Worm (Caenorhabditis elegans) whole organism, L1 larva: ENCODE data around the gene fbxa-95.

ENCODE experiments used
- C34B4.2 ChIP-seq: sonication (generic microtip); optimal IDR thresholded peaks from 2 replicates; lab custom pipeline; 2017; ENCODE audit warnings: mild to moderate bottlenecking, missing genetic modification characterization, missing compliant biosample characterization
- alr-1 ChIP-seq: fragments of 200-800 bp; sonication (Bioruptor generic); optimal IDR thresholded peaks from 2 replicates; lab custom pipeline; 2018; ENCODE audit warnings: borderline replicate concordance, mild to moderate bottlenecking, missing genetic modification characterization, missing compliant biosample characterization
- aly-2 ChIP-seq: fragments of 150-350 bp; optimal IDR thresholded peaks from 2 replicates; lab custom pipeline; 2014; ENCODE audit warnings: missing biosample characterization, missing genetic modification characterization
- blmp-1 ChIP-seq: fragments of 150-350 bp; optimal IDR thresholded peaks from 2 replicates; lab custom pipeline; 2014; ENCODE audit warnings: missing biosample characterization, missing genetic modification characterization
- ceh-82 ChIP-seq, 3 experiments: fragments of 150-350 bp in 1 of 3; sonication (generic microtip) in 2 of 3; optimal IDR thresholded peaks; 2 replicates each; lab custom pipeline; 2014 to 2017; ENCODE audit warnings: missing biosample characterization in 3 of 3, missing genetic modification characterization in 3 of 3
- ceh-88 ChIP-seq: fragments of 200-800 bp; sonication (Bioruptor generic); IDR thresholded peaks from 2 replicates; pipeline ENCODE4 v1.3.6; 2022; ENCODE audit warnings: missing genetic modification characterization, missing compliant biosample characterization
- ceh-90 ChIP-seq: sonication (generic microtip); optimal IDR thresholded peaks from 2 replicates; lab custom pipeline; 2016; ENCODE audit warnings: missing genetic modification characterization, missing compliant biosample characterization
- dsc-1 ChIP-seq: sonication (generic microtip); optimal IDR thresholded peaks from 2 replicates; lab custom pipeline; 2016; ENCODE audit warnings: mild to moderate bottlenecking, missing genetic modification characterization, missing compliant biosample characterization
- efl-1 ChIP-seq, 4 experiments: fragments of 150-350 bp; optimal IDR thresholded peaks in 3 of 4; peaks in 1 of 4; 1 replicate in 1 of 4; 2 replicates in 3 of 4; lab custom pipeline; 2014; ENCODE audit warnings: missing biosample characterization in 2 of 4, missing genetic modification characterization in 2 of 4, missing genetic modification reagents in 2 of 4
- efl-3 ChIP-seq: fragments of 200-800 bp; sonication (Bioruptor generic); optimal IDR thresholded peaks from 2 replicates; lab custom pipeline; 2018; ENCODE audit warnings: mild to moderate bottlenecking, missing genetic modification characterization, missing compliant biosample characterization
- fkh-10 ChIP-seq: sonication (generic microtip); optimal IDR thresholded peaks from 2 replicates; lab custom pipeline; 2017; ENCODE audit warnings: missing biosample characterization, missing genetic modification reagents, missing genetic modification characterization
- fkh-4 ChIP-seq: sonication (generic microtip); optimal IDR thresholded peaks from 2 replicates; lab custom pipeline; 2016; ENCODE audit warnings: missing compliant biosample characterization, missing genetic modification characterization, borderline replicate concordance
- fkh-8 ChIP-seq: sonication (generic microtip); optimal IDR thresholded peaks from 2 replicates; lab custom pipeline; 2016; ENCODE audit warnings: mild to moderate bottlenecking, missing genetic modification characterization, missing compliant biosample characterization
- grh-1 ChIP-seq: fragments of 200-800 bp; sonication (Bioruptor generic); IDR thresholded peaks from 2 replicates; pipeline ENCODE4 v1.3.6; 2022; ENCODE audit warnings: missing genetic modification reagents, missing genetic modification characterization, missing compliant biosample characterization
- lin-14 ChIP-seq: fragments of 200-800 bp; sonication (Bioruptor generic); optimal IDR thresholded peaks from 2 replicates; lab custom pipeline; 2018; ENCODE audit warnings: mild to moderate bottlenecking, missing genetic modification characterization, moderate library complexity, missing compliant biosample characterization
- lin-35 ChIP-seq, 2 experiments: fragments of 150-350 bp; optimal IDR thresholded peaks; 2 replicates each; lab custom pipeline; 2014; ENCODE audit warnings: missing biosample characterization in 2 of 2, missing genetic modification characterization in 2 of 2, missing genetic modification reagents in 2 of 2
- lsy-2 ChIP-seq, 2 experiments: fragments of 150-350 bp; optimal IDR thresholded peaks; 2 replicates each; lab custom pipeline; 2014; ENCODE audit warnings: missing biosample characterization in 2 of 2, missing genetic modification characterization in 2 of 2
- mab-9 ChIP-seq: fragments of 200-800 bp; sonication (Bioruptor generic); IDR thresholded peaks from 2 replicates; pipeline ENCODE4 v1.3.6; 2022; ENCODE audit warnings: missing genetic modification reagents, missing genetic modification characterization, missing compliant biosample characterization
- mdl-1 ChIP-seq, 2 experiments: fragments of 150-350 bp; optimal IDR thresholded peaks; 2 replicates each; lab custom pipeline; 2014 to 2017; ENCODE audit warnings: missing biosample characterization in 2 of 2, missing genetic modification characterization in 2 of 2, inconsistent platforms in 1 of 2
- nhr-11 ChIP-seq: fragments of 150-350 bp; optimal IDR thresholded peaks from 2 replicates; lab custom pipeline; 2014; ENCODE audit warnings: missing biosample characterization, missing genetic modification characterization
- nhr-12 ChIP-seq: sonication (generic microtip); optimal IDR thresholded peaks from 2 replicates; lab custom pipeline; 2017; ENCODE audit warnings: missing biosample characterization, missing genetic modification characterization
- nhr-20 ChIP-seq: sonication (generic microtip); optimal IDR thresholded peaks from 2 replicates; lab custom pipeline; 2016; ENCODE audit warnings: mild to moderate bottlenecking, missing genetic modification characterization, missing compliant biosample characterization
- nhr-71 ChIP-seq: sonication (generic microtip); optimal IDR thresholded peaks from 2 replicates; lab custom pipeline; 2016; ENCODE audit warnings: mild to moderate bottlenecking, missing genetic modification characterization, moderate library complexity, missing compliant biosample characterization
- nhr-84 ChIP-seq: sonication (generic microtip); optimal IDR thresholded peaks from 2 replicates; lab custom pipeline; 2017; ENCODE audit warnings: missing biosample characterization, missing genetic modification characterization
- pax-3 ChIP-seq: fragments of 200-800 bp; sonication (Bioruptor generic); optimal IDR thresholded peaks from 2 replicates; lab custom pipeline; 2018; ENCODE audit warnings: mild to moderate bottlenecking, missing genetic modification characterization, moderate library complexity, missing compliant biosample characterization
- pqm-1 ChIP-seq: sonication (generic microtip); optimal IDR thresholded peaks from 3 replicates; lab custom pipeline; 2017; ENCODE audit warnings: missing biosample characterization, missing genetic modification characterization
- rnt-1 ChIP-seq: sonication (generic microtip); optimal IDR thresholded peaks from 2 replicates; lab custom pipeline; 2016; ENCODE audit warnings: mild to moderate bottlenecking, missing genetic modification characterization, moderate library complexity, missing compliant biosample characterization
- skn-1 ChIP-seq: fragments of 150-350 bp; optimal IDR thresholded peaks from 2 replicates; lab custom pipeline; 2014; ENCODE audit warnings: missing biosample characterization, missing genetic modification characterization
- snpc-4 ChIP-seq: fragments of 150-350 bp; optimal IDR thresholded peaks from 2 replicates; lab custom pipeline; 2014; ENCODE audit warnings: missing biosample characterization, missing genetic modification characterization
- sox-4 ChIP-seq: sonication (generic microtip); optimal IDR thresholded peaks from 2 replicates; lab custom pipeline; 2016; ENCODE audit warnings: missing genetic modification characterization, missing compliant biosample characterization
- swsn-7 ChIP-seq: sonication (generic microtip); optimal IDR thresholded peaks from 2 replicates; lab custom pipeline; 2016; ENCODE audit warnings: missing genetic modification characterization, missing compliant biosample characterization
- tlp-1 ChIP-seq: fragments of 150-350 bp; optimal IDR thresholded peaks from 2 replicates; lab custom pipeline; 2014; ENCODE audit warnings: missing biosample characterization, missing genetic modification characterization
- unc-30 ChIP-seq: sonication (generic microtip); optimal IDR thresholded peaks from 2 replicates; lab custom pipeline; 2017; ENCODE audit warnings: missing biosample characterization, missing genetic modification characterization
- unc-86 ChIP-seq: sonication (generic microtip); optimal IDR thresholded peaks from 2 replicates; lab custom pipeline; 2016; ENCODE audit warnings: missing genetic modification characterization, missing compliant biosample characterization
- unc-98 ChIP-seq: fragments of 200-800 bp; sonication (Bioruptor generic); IDR thresholded peaks from 2 replicates; pipeline ENCODE4 v1.3.6; 2022; ENCODE audit warnings: missing genetic modification characterization, missing compliant biosample characterization
- vab-15 ChIP-seq: sonication (generic microtip); optimal IDR thresholded peaks from 2 replicates; lab custom pipeline; 2017; ENCODE audit warnings: missing genotype, mild to moderate bottlenecking, missing genetic modification characterization, missing compliant biosample characterization
- xbp-1 ChIP-seq: sonication (generic microtip); optimal IDR thresholded peaks from 2 replicates; lab custom pipeline; 2016; ENCODE audit warnings: missing genetic modification characterization, missing compliant biosample characterization
- zag-1 ChIP-seq: fragments of 150-350 bp; optimal IDR thresholded peaks from 2 replicates; lab custom pipeline; 2014; ENCODE audit warnings: missing biosample characterization, missing genetic modification characterization

fbxa-95 gene

ce11 chrV:15553869-15554268, 17.4 kb upstream of the fbxa-95 start (continued):
- TF ChIP-seq vab-15 (tag; lab: Kevin White, UChicago): no peak
- TF ChIP-seq lin-14 (GFP tag; lab: Kevin White, UChicago): peak; percentile 23
- TF ChIP-seq nhr-11 (tag; lab: Kevin White, UChicago): no peak
- peak; percentile 32 for TF ChIP-seq skn-1 (tag; lab: Kevin White, UChicago)
- TF ChIP-seq lin-35 (GFP tag; optimal IDR thresholded peaks at IDR 0.05; lab: Kevin White, UChicago): peak in 1 of 2 experiments; percentile 70
- TF ChIP-seq aly-2 (tag; lab: Kevin White, UChicago): no peak
- TF ChIP-seq pax-3 (tag; lab: Kevin White, UChicago): no peak
- TF ChIP-seq lsy-2 (tag; optimal IDR thresholded peaks at IDR 0.05; lab: Kevin White, UChicago): peak in 1 of 2 experiments; percentile 22
- no peak for TF ChIP-seq fkh-4
- TF ChIP-seq grh-1: no peak
- no peak for TF ChIP-seq unc-30 (tag; lab: Kevin White, UChicago)
- peak; percentile 12 for TF ChIP-seq rnt-1 (tag; lab: Kevin White, UChicago)
- no peak for TF ChIP-seq swsn-7
- peak; percentile 30 for TF ChIP-seq nhr-20 (tag; lab: Kevin White, UChicago)
- TF ChIP-seq unc-86 (tag; lab: Kevin White, UChicago): no peak
- TF ChIP-seq unc-98: no peak
- TF ChIP-seq nhr-71 (tag; lab: Kevin White, UChicago): peak; percentile 24
- peak in 1 of 2 experiments; percentile 30 for TF ChIP-seq efl-1 (optimal IDR thresholded peaks at IDR 0.05; lab: Kevin White, UChicago)
- TF ChIP-seq efl-1 (GFP tag; optimal IDR thresholded peaks at IDR 0.05 in 1 of 2; lab: Kevin White, UChicago): peak; percentile 18 to 92
- TF ChIP-seq fkh-10 (GFP tag; lab: Kevin White, UChicago): no peak
- TF ChIP-seq zag-1: no peak
- peak in 1 of 2 experiments; percentile 12 for TF ChIP-seq mdl-1 (tag; optimal IDR thresholded peaks at IDR 0.05; lab: Kevin White, UChicago)
- no peak for TF ChIP-seq ceh-88 (GFP tag; lab: Robert Waterston, UW)
- TF ChIP-seq tlp-1 (tag; lab: Kevin White, UChicago): no peak
- no peak for TF ChIP-seq nhr-12 (tag; lab: Kevin White, UChicago)
- TF ChIP-seq ceh-82 (tag; optimal IDR thresholded peaks at IDR 0.05; lab: Kevin White, UChicago): peak in 1 of 3 experiments; percentile 29
- no peak for TF ChIP-seq dsc-1 (tag; lab: Kevin White, UChicago)
- TF ChIP-seq nhr-84: no peak
- no peak for TF ChIP-seq C34B4.2 (tag; lab: Kevin White, UChicago)
- TF ChIP-seq sox-4 (tag; lab: Kevin White, UChicago): no peak
- no peak for TF ChIP-seq snpc-4 (tag; lab: Kevin White, UChicago)
- TF ChIP-seq fkh-8 (tag; lab: Kevin White, UChicago): peak; percentile 43

DNA sequence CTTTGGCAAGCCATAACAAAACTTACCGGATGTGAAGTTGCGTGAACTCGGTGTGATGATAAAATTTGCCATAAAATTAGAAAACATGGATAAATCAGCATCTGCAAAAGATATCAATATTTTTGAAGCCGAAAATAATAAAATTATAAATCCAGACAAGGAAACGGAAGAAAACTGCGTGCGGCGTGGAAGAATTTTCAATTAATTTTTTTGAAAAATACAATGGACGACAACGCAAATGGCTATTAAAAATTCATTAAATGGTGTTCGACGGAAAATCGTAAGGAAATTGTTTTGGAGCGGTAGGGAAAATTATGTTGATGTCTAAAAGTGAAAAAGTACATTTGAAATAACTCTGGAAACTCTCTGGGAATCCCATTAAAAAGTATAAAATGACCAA, 12.2 kb upstream of the fbxa-95 start, which contains the start of gene acr-18:
Gene acr-18, minus strand, starts transcription at position 101 of the 400 bp plus-strand sequence.
- TF ChIP-seq blmp-1 (no peak), efl-1 (optimal IDR thresholded peaks at IDR 0.05; lab: Kevin White, UChicago) (no peak), efl-1 (GFP tag; optimal IDR thresholded peaks at IDR 0.05 in 1 of 2; lab: Kevin White, UChicago) (peak in 1 of 2 experiments; percentile 33)

- no peak for TF ChIP-seq efl-1 (optimal IDR thresholded peaks at IDR 0.05; lab: Kevin White, UChicago)
- peak in 1 of 2 experiments; percentile 51 for TF ChIP-seq efl-1 (GFP tag; optimal IDR thresholded peaks at IDR 0.05 in 1 of 2; lab: Kevin White, UChicago)
- TF ChIP-seq pqm-1: no peak
Measured at ce11 chrV:15559729-15560128, 11.5 kb upstream of the fbxa-95 start.

ce11 chrV:15562541-15562940, 8.7 kb upstream of the fbxa-95 start:
- TF ChIP-seq zag-1 (no peak), skn-1 (tag; lab: Kevin White, UChicago) (no peak), efl-3 (GFP tag; lab: Kevin White, UChicago) (no peak), mab-9 (GFP tag; lab: Robert Waterston, UW) (no peak), lin-35 (GFP tag; optimal IDR thresholded peaks at IDR 0.05; lab: Kevin White, UChicago) (no peak), sox-4 (tag; lab: Kevin White, UChicago) (no peak), xbp-1 (tag; lab: Kevin White, UChicago) (no peak), alr-1 (tag; lab: Kevin White, UChicago) (no peak), ceh-90 (no peak)
